Fruit fly (Drosophila melanogaster) whole organism, pupa: Measurements from ENCODE around the gene ash1.

ENCODE experiments used
- CG14655 ChIP-seq: fragments of 200-800 bp; sonication (Bioruptor generic); optimal IDR thresholded peaks from 3 replicates; lab custom pipeline; 2017; ENCODE audit warnings: mild to moderate bottlenecking, missing biosample characterization, missing genetic modification reagents, missing genetic modification characterization
- CG15710 ChIP-seq: fragments of 200-800 bp; sonication (Bioruptor generic); optimal IDR thresholded peaks from 2 replicates; lab custom pipeline; 2018; ENCODE audit warnings: missing biosample characterization, mild to moderate bottlenecking, missing genetic modification characterization, moderate library complexity
- CG17806 ChIP-seq: fragments of 200-800 bp; sonication (Bioruptor generic); optimal IDR thresholded peaks from 2 replicates; lab custom pipeline; 2018; ENCODE audit warnings: missing biosample characterization, mild to moderate bottlenecking, missing genetic modification characterization, moderate library complexity
- CG8159 ChIP-seq: fragments of 200-800 bp; sonication (Bioruptor generic); optimal IDR thresholded peaks from 3 replicates; lab custom pipeline; 2018; ENCODE audit warnings: missing biosample characterization, mild to moderate bottlenecking, missing genetic modification characterization, moderate library complexity
- Pif1A ChIP-seq: fragments of 200-800 bp; sonication (Bioruptor generic); optimal IDR thresholded peaks from 3 replicates; lab custom pipeline; 2016; ENCODE audit warnings: missing biosample characterization, missing genetic modification characterization

- no peak for TF ChIP-seq Pif1A (GFP tag; lab: Kevin White, UChicago)
- no peak for TF ChIP-seq CG14655 (GFP tag; lab: Kevin White, UChicago)
- TF ChIP-seq CG8159 (tag; lab: Kevin White, UChicago), result no peak
- no peak for TF ChIP-seq CG15710 (tag; lab: Kevin White, UChicago)
- no peak for TF ChIP-seq CG17806 (tag; lab: Kevin White, UChicago)
Observed at dm6 chr3L:19605974-19606497, 7.5 kb upstream of the ash1 start, which contains the start of the genes lush and CG9372.
